Fruit fly (Drosophila melanogaster): ENCODE data around the gene CG32262.

CG32262 gene

dm6 chr3L:3785002-3785661 is 24.9 kb downstream of the CG32262 start (continued):
- peak; percentile 79 for TF ChIP-seq tap (tag; optimal IDR thresholded peaks at IDR 0.05)
- TF ChIP-seq grau (tag; optimal IDR thresholded peaks at IDR 0.05), result peak; percentile 92
- TF ChIP-seq ssp (GFP tag; IDR thresholded peaks at IDR 0.05), result peak; percentile 89
- peak in 1 of 2 experiments; percentile 69 for TF ChIP-seq Eip74EF (GFP tag; optimal IDR thresholded peaks at IDR 0.05)
- TF ChIP-seq CG14014 (GFP tag; IDR thresholded peaks at IDR 0.05), result peak; percentile 95
- peak; percentile 77 for TF ChIP-seq Fer3 (tag; optimal IDR thresholded peaks at IDR 0.05)
- peak; percentile 40 for TF ChIP-seq CG10147 (GFP tag; optimal IDR thresholded peaks at IDR 0.05)
- peak; percentile 95 for TF ChIP-seq her (GFP tag; optimal IDR thresholded peaks at IDR 0.05)
- peak; percentile 77 for TF ChIP-seq Asciz (GFP tag; optimal IDR thresholded peaks at IDR 0.05)
- TF ChIP-seq Dip3 (GFP tag; optimal IDR thresholded peaks at IDR 0.05), result peak; percentile 86
- peak; percentile 78 for TF ChIP-seq CG18476 (GFP tag; optimal IDR thresholded peaks at IDR 0.05)
- TF ChIP-seq CG9932 (GFP tag; IDR thresholded peaks at IDR 0.05), result peak; percentile 76
- TF ChIP-seq lola (GFP tag; optimal IDR thresholded peaks at IDR 0.05), result peak in 2 of 3 experiments; percentile 2 to 89
- TF ChIP-seq CG4404 (GFP tag; IDR thresholded peaks at IDR 0.05), result peak; percentile 96
- TF ChIP-seq nau (GFP tag; optimal IDR thresholded peaks at IDR 0.05), result peak; percentile 91
- TF ChIP-seq slp2 (GFP tag; optimal IDR thresholded peaks at IDR 0.05), result peak; percentile 94
- peak; percentile 87 for TF ChIP-seq ERR (GFP tag; optimal IDR thresholded peaks at IDR 0.05)
- peak; percentile 97 for TF ChIP-seq sisA (GFP tag; IDR thresholded peaks at IDR 0.05)
- peak; percentile 94 for TF ChIP-seq Doc2 (GFP tag; IDR thresholded peaks at IDR 0.05)
- TF ChIP-seq Dad (GFP tag; optimal IDR thresholded peaks at IDR 0.05), result peak; percentile 90
- peak; percentile 87 for TF ChIP-seq sr (GFP tag; IDR thresholded peaks at IDR 0.05)
- peak in 1 of 3 experiments; percentile 14 for TF ChIP-seq Stat92E (GFP tag; optimal IDR thresholded peaks at IDR 0.05)
- TF ChIP-seq TFAM (GFP tag; optimal IDR thresholded peaks at IDR 0.05), result peak; percentile 13
- TF ChIP-seq kni (GFP tag; optimal IDR thresholded peaks at IDR 0.05), result peak; percentile 15
- peak; percentile 72 for TF ChIP-seq CG1233 (GFP tag; optimal IDR thresholded peaks at IDR 0.05)
- TF ChIP-seq MESR4 (GFP tag; optimal IDR thresholded peaks at IDR 0.05), result peak; percentile 58
- TF ChIP-seq CG12769 (tag; optimal IDR thresholded peaks at IDR 0.05), result peak; percentile 97
- TF ChIP-seq Sry-δ (GFP tag; optimal IDR thresholded peaks at IDR 0.05), result peak; percentile 57
- peak; percentile 91 for TF ChIP-seq Nf-YA (GFP tag; IDR thresholded peaks at IDR 0.05)
- peak; percentile 93 for TF ChIP-seq CG43689 (GFP tag; IDR thresholded peaks at IDR 0.05)
- peak; percentile 90 for TF ChIP-seq Dbx (GFP tag; IDR thresholded peaks at IDR 0.05)
- TF ChIP-seq CG13287 (GFP tag; IDR thresholded peaks at IDR 0.05; ENCODE audit: partially characterized antibody), result peak; percentile 43; the same call in 1 of the 2 replicates
- peak; percentile 49 for TF ChIP-seq Deaf1 (tag; optimal IDR thresholded peaks at IDR 0.05)
- no peak for TF ChIP-seq pfk (GFP tag; optimal IDR thresholded peaks at IDR 0.05)
- TF ChIP-seq zfh2 (GFP tag; optimal IDR thresholded peaks at IDR 0.05), result peak; percentile 86
- TF ChIP-seq CG15479 (GFP tag; optimal IDR thresholded peaks at IDR 0.05), result peak; percentile 58
- no peak for TF ChIP-seq CG34224 (GFP tag; IDR thresholded peaks at IDR 0.05; ENCODE audit: partially characterized antibody)
- peak; percentile 89 for TF ChIP-seq CG13424 (tag; optimal IDR thresholded peaks at IDR 0.05)
- peak in 1 of 2 experiments; percentile 25 for TF ChIP-seq crp (GFP tag; optimal IDR thresholded peaks at IDR 0.05)
- peak; percentile 82 for TF ChIP-seq CG3163 (GFP tag; optimal IDR thresholded peaks at IDR 0.05)
- peak; percentile 91 for TF ChIP-seq CG12236 (GFP tag; optimal IDR thresholded peaks at IDR 0.05)
- TF ChIP-seq CG17328 (GFP tag; IDR thresholded peaks at IDR 0.05), result peak; percentile 97
- TF ChIP-seq salm (tag; optimal IDR thresholded peaks at IDR 0.05), result peak; percentile 90
- TF ChIP-seq Xrp1 (GFP tag; IDR thresholded peaks at IDR 0.05), result peak; percentile 98
- TF ChIP-seq Aef1 (GFP tag; IDR thresholded peaks at IDR 0.05), result peak; percentile 94
- TF ChIP-seq CG17802 (tag; optimal IDR thresholded peaks at IDR 0.05), result peak; percentile 56
- 0 out of 2 replicates have a peak, but pooled peaks have one; percentile 35 for TF ChIP-seq bbx (GFP tag; IDR thresholded peaks at IDR 0.05; ENCODE audit: partially characterized antibody)
- TF ChIP-seq Nf-YC (tag; optimal IDR thresholded peaks at IDR 0.05), result no peak
